Fruit fly (Drosophila melanogaster) whole organism, embryonic: Measurements from ENCODE around the gene vih.

Experiments used
- Awh ChIP-seq: fragments of 200-800 bp; sonication (Bioruptor generic); IDR thresholded peaks from 2 replicates; pipeline ENCODE4, ENCODE4 v1.3.6; 2022; ENCODE audit warnings: missing biosample characterization, missing genetic modification characterization
- Bteb2 ChIP-seq: fragments of 200-800 bp; sonication (Bioruptor generic); optimal IDR thresholded peaks from 2 replicates; lab custom pipeline; 2016; ENCODE audit warnings: missing biosample characterization, missing genetic modification characterization
- CG10321 ChIP-seq: fragments of 200-800 bp; sonication (Bioruptor generic); IDR thresholded peaks from 2 replicates; pipeline ENCODE4 v1.3.6; 2022; ENCODE audit warnings: missing biosample characterization, missing genetic modification characterization
- CG11093 ChIP-seq: fragments of 200-800 bp; sonication (Bioruptor generic); IDR thresholded peaks from 3 replicates; pipeline ENCODE4 v1.3.6; 2022; ENCODE audit warnings: missing biosample characterization, missing genetic modification characterization
- CG11456 ChIP-seq: fragments of 200-800 bp; sonication (Bioruptor generic); IDR thresholded peaks from 3 replicates; pipeline ENCODE4 v1.3.6; 2022; ENCODE audit warnings: missing biosample characterization, missing genetic modification characterization
- CG11723 ChIP-seq: fragments of 200-800 bp; sonication (Bioruptor generic); optimal IDR thresholded peaks from 2 replicates; lab custom pipeline; 2017; ENCODE audit warnings: missing biosample characterization, mild to moderate bottlenecking, missing genetic modification characterization
- CG12104 ChIP-seq: fragments of 200-800 bp; sonication (Bioruptor generic); optimal IDR thresholded peaks from 3 replicates; lab custom pipeline; 2016; ENCODE audit warnings: missing biosample characterization, missing genetic modification characterization
- CG14710 ChIP-seq: fragments of 200-800 bp; sonication (Bioruptor generic); optimal IDR thresholded peaks from 3 replicates; lab custom pipeline; 2019; ENCODE audit warnings: missing biosample characterization, mild to moderate bottlenecking, missing genetic modification characterization, moderate library complexity
- CG1529 ChIP-seq: fragments of 200-800 bp; sonication (Bioruptor generic); optimal IDR thresholded peaks from 3 replicates; lab custom pipeline; 2018; ENCODE audit warnings: missing biosample characterization, missing genetic modification characterization
- CG17328 ChIP-seq: fragments of 200-800 bp; sonication (Bioruptor generic); IDR thresholded peaks from 2 replicates; pipeline ENCODE4 v1.3.6; 2022; ENCODE audit warnings: missing biosample characterization, missing genetic modification characterization
- CG30431 ChIP-seq: fragments of 200-800 bp; sonication (Bioruptor generic); optimal IDR thresholded peaks from 2 replicates; lab custom pipeline; 2017; ENCODE audit warnings: missing biosample characterization, missing genetic modification characterization
- CG4328 ChIP-seq: fragments of 200-800 bp; sonication (Bioruptor generic); optimal IDR thresholded peaks from 3 replicates; lab custom pipeline; 2017; ENCODE audit warnings: missing biosample characterization, missing genetic modification reagents, missing genetic modification characterization
- CG6254 ChIP-seq: fragments of 200-800 bp; sonication (Bioruptor generic); optimal IDR thresholded peaks from 3 replicates; lab custom pipeline; 2017; ENCODE audit warnings: mild to moderate bottlenecking, missing biosample characterization, missing genetic modification reagents, missing genetic modification characterization
- CG6272 ChIP-seq: fragments of 200-800 bp; sonication (Bioruptor generic); IDR thresholded peaks from 2 replicates; pipeline ENCODE4 v1.3.6; 2022; ENCODE audit warnings: missing biosample characterization, missing genetic modification characterization
- CG6813 ChIP-seq: fragments of 200-800 bp; sonication (Bioruptor generic); optimal IDR thresholded peaks from 2 replicates; lab custom pipeline; 2017; ENCODE audit warnings: missing biosample characterization, missing genetic modification characterization, mild to moderate bottlenecking, moderate library complexity, missing genetic modification reagents
- CG6854 ChIP-seq: fragments of 200-800 bp; sonication (Bioruptor generic); optimal IDR thresholded peaks from 3 replicates; lab custom pipeline; 2017; ENCODE audit warnings: missing biosample characterization, mild to moderate bottlenecking, missing genetic modification characterization
- CG7987 ChIP-seq: fragments of 200-800 bp; sonication (Bioruptor generic); optimal IDR thresholded peaks from 2 replicates; lab custom pipeline; 2018; ENCODE audit warnings: missing biosample characterization, mild to moderate bottlenecking, missing genetic modification characterization, moderate library complexity
- CG8478 ChIP-seq: fragments of >200 bp; optimal IDR thresholded peaks from 2 replicates; lab custom pipeline; 2018
- CG8924 ChIP-seq: fragments of 200-800 bp; optimal IDR thresholded peaks from 3 replicates; lab custom pipeline; 2019; ENCODE audit warnings: missing biosample characterization, mild to moderate bottlenecking, missing genetic modification characterization, moderate library complexity
- CG9437 ChIP-seq: fragments of 200-800 bp; sonication (Bioruptor generic); optimal IDR thresholded peaks from 2 replicates; lab custom pipeline; 2018; ENCODE audit warnings: missing biosample characterization, mild to moderate bottlenecking, missing genetic modification characterization
- Dip2 ChIP-seq: fragments of 200-800 bp; sonication (Bioruptor generic); IDR thresholded peaks from 2 replicates; pipeline ENCODE4 v1.3.6; 2022; ENCODE audit warnings: missing biosample characterization, missing genetic modification characterization
- ERR ChIP-seq: fragments of 200-800 bp; sonication (Bioruptor generic); optimal IDR thresholded peaks from 2 replicates; lab custom pipeline; 2016; ENCODE audit warnings: missing biosample characterization, missing genetic modification characterization
- Elba2 ChIP-seq: fragments of 200-800 bp; sonication (Bioruptor generic); optimal IDR thresholded peaks from 3 replicates; lab custom pipeline; 2016; ENCODE audit warnings: missing biosample characterization, missing genetic modification characterization
- HmgD ChIP-seq: fragments of 200-800 bp; sonication (Bioruptor generic); optimal IDR thresholded peaks from 3 replicates; lab custom pipeline; 2016; ENCODE audit warnings: missing biosample characterization, missing genetic modification characterization
- Hmx ChIP-seq: fragments of 200-800 bp; sonication (Bioruptor generic); optimal IDR thresholded peaks from 2 replicates; lab custom pipeline; 2016; ENCODE audit warnings: missing biosample characterization, missing genetic modification characterization
- Hsf ChIP-seq: fragments of 200-800 bp; sonication (Bioruptor generic); optimal IDR thresholded peaks from 3 replicates; lab custom pipeline; 2016; ENCODE audit warnings: missing biosample characterization, missing genetic modification characterization
- MBD-R2 ChIP-seq: fragments of 200-800 bp; sonication (Bioruptor generic); IDR thresholded peaks from 2 replicates; pipeline ENCODE4 v1.3.6; 2022; ENCODE audit warnings: missing biosample characterization, missing genetic modification characterization
- MTF-1 ChIP-seq: fragments of 200-800 bp; sonication (Bioruptor generic); optimal IDR thresholded peaks from 2 replicates; lab custom pipeline; 2018; ENCODE audit warnings: missing biosample characterization, mild to moderate bottlenecking, missing genetic modification characterization, borderline replicate concordance
- Mad ChIP-seq: fragments of 200-800 bp; sonication (Bioruptor generic); optimal IDR thresholded peaks from 2 replicates; lab custom pipeline; 2016; ENCODE audit warnings: missing biosample characterization, missing genetic modification characterization
- Neu2 ChIP-seq: fragments of 200-800 bp; sonication (Bioruptor generic); optimal IDR thresholded peaks from 3 replicates; lab custom pipeline; 2016; ENCODE audit warnings: missing biosample characterization, missing genetic modification characterization, borderline replicate concordance
- Optix ChIP-seq: fragments of 200-800 bp; sonication (Bioruptor generic); IDR thresholded peaks from 3 replicates; pipeline ENCODE4 v1.3.6; 2022; ENCODE audit warnings: missing biosample characterization, missing genetic modification characterization
- al ChIP-seq: fragments of 200-800 bp; sonication (Bioruptor generic); IDR thresholded peaks from 2 replicates; pipeline ENCODE4 v1.3.6; 2022; ENCODE audit warnings: missing biosample characterization, missing genetic modification characterization
- corto ChIP-seq: fragments of 200-800 bp; sonication (Bioruptor generic); optimal IDR thresholded peaks from 2 replicates; lab custom pipeline; 2016; ENCODE audit warnings: missing biosample characterization, mild to moderate bottlenecking, missing genetic modification characterization, moderate library complexity
- cwo ChIP-seq: fragments of 200-800 bp; sonication (Bioruptor generic); optimal IDR thresholded peaks from 3 replicates; lab custom pipeline; 2017; ENCODE audit warnings: missing biosample characterization, missing genetic modification characterization, mild to moderate bottlenecking, moderate library complexity, missing genetic modification reagents
- en ChIP-seq: fragments of 200-800 bp; sonication (Bioruptor generic); optimal IDR thresholded peaks from 2 replicates; lab custom pipeline; 2016; ENCODE audit warnings: missing biosample characterization, missing genetic modification characterization
- gro ChIP-seq: fragments of 200-800 bp; sonication (Bioruptor generic); optimal IDR thresholded peaks from 2 replicates; lab custom pipeline; 2016; ENCODE audit warnings: missing biosample characterization, missing genetic modification characterization
- hth ChIP-seq: fragments of >200 bp; optimal IDR thresholded peaks from 2 replicates; lab custom pipeline; 2017; ENCODE audit warnings: inconsistent platforms
- lov ChIP-seq, 2 experiments: fragments of 200-800 bp in 1 of 2; fragments of >200 bp in 1 of 2; sonication (Bioruptor generic) in 1 of 2; IDR thresholded peaks in 1 of 2; optimal IDR thresholded peaks in 1 of 2; 2 replicates in 1 of 2; 3 replicates in 1 of 2; pipeline versions ENCODE4 v1.3.6 to Lab custom; 2017 to 2022; ENCODE audit warnings: missing biosample characterization in 1 of 2, missing genetic modification characterization in 1 of 2
- maf-S ChIP-seq: fragments of 200-800 bp; sonication (Bioruptor generic); optimal IDR thresholded peaks from 2 replicates; lab custom pipeline; 2016; ENCODE audit warnings: missing biosample characterization, missing genetic modification characterization
- otp ChIP-seq: fragments of 200-800 bp; sonication (Bioruptor generic); IDR thresholded peaks from 3 replicates; pipeline ENCODE4, ENCODE4 v1.3.6; 2022; ENCODE audit warnings: missing biosample characterization, missing genetic modification characterization
- pan ChIP-seq, 4 experiments: fragments of >200 bp in 3 of 4; fragments of 200-800 bp in 1 of 4; sonication (Bioruptor generic) in 1 of 4; optimal IDR thresholded peaks in 3 of 4; IDR thresholded peaks in 1 of 4; 2 replicates each; pipeline versions ENCODE4 v1.3.6 to Lab custom; 2017 to 2022; ENCODE audit warnings: missing biosample characterization in 2 of 4, missing genetic modification characterization in 2 of 4, mixed read lengths in 1 of 4
- pho ChIP-seq: fragments of 200-800 bp; sonication (Bioruptor generic); optimal IDR thresholded peaks from 2 replicates; lab custom pipeline; 2016; ENCODE audit warnings: missing biosample characterization, missing genetic modification characterization
- phol ChIP-seq: fragments of 200-800 bp; sonication (Bioruptor generic); optimal IDR thresholded peaks from 3 replicates; lab custom pipeline; 2018; ENCODE audit warnings: missing biosample characterization, mild to moderate bottlenecking, missing genetic modification characterization, moderate library complexity
- pros ChIP-seq: fragments of 200-800 bp; sonication (Bioruptor generic); optimal IDR thresholded peaks from 3 replicates; lab custom pipeline; 2019; ENCODE audit warnings: missing biosample characterization, mild to moderate bottlenecking, missing genetic modification characterization, moderate library complexity
- pum ChIP-seq: fragments of 200-800 bp; sonication (Bioruptor generic); optimal IDR thresholded peaks from 2 replicates; lab custom pipeline; 2016; ENCODE audit warnings: missing biosample characterization, missing genetic modification characterization
- slou ChIP-seq: fragments of 200-800 bp; sonication (Bioruptor generic); optimal IDR thresholded peaks from 3 replicates; lab custom pipeline; 2016; ENCODE audit warnings: missing biosample characterization, missing genetic modification characterization
- so ChIP-seq: fragments of 200-800 bp; sonication (Bioruptor generic); IDR thresholded peaks from 3 replicates; pipeline ENCODE4 v1.3.6; 2022; ENCODE audit warnings: missing biosample characterization, missing genetic modification characterization
- trh ChIP-seq: fragments of 200-800 bp; sonication (Bioruptor generic); optimal IDR thresholded peaks from 2 replicates; lab custom pipeline; 2016; ENCODE audit warnings: missing biosample characterization, missing genetic modification characterization
- tx ChIP-seq: fragments of 200-800 bp; sonication (Bioruptor generic); optimal IDR thresholded peaks from 2 replicates; lab custom pipeline; 2016; ENCODE audit warnings: missing biosample characterization, missing genetic modification characterization
- zen2 ChIP-seq: fragments of 200-800 bp; sonication (Bioruptor generic); IDR thresholded peaks from 3 replicates; pipeline ENCODE4 v1.3.6; 2022; ENCODE audit warnings: missing biosample characterization, missing genetic modification characterization; ENCODE audit not compliant: partially characterized antibody

vih gene

dm6 chr3L:12526433-12527113 lies 22.5 kb downstream of the vih start, which contains the start of gene eIF2beta (continued):
- TF ChIP-seq CG6813 (GFP tag; lab: Kevin White, UChicago) (peak; percentile 38), gro (GFP tag; lab: Kevin White, UChicago) (peak; percentile 12), Awh (GFP tag; lab: Robert Waterston, UW) (no peak), CG6854 (GFP tag; lab: Kevin White, UChicago) (peak; percentile 38), CG30431 (GFP tag; lab: Kevin White, UChicago) (no peak), hth (no peak), zen2 (GFP tag; lab: Robert Waterston, UW) (no peak), cwo (GFP tag; lab: Kevin White, UChicago) (no peak), Elba2 (GFP tag; lab: Kevin White, UChicago) (no peak), CG6254 (GFP tag; lab: Kevin White, UChicago) (peak; percentile 80), CG1529 (GFP tag; lab: Kevin White, UChicago) (peak; percentile 7), Bteb2 (GFP tag; lab: Kevin White, UChicago) (no peak), so (GFP tag; lab: Robert Waterston, UW) (0 out of 3 replicates have a peak, but pooled peaks have one; percentile 35), tx (GFP tag; lab: Kevin White, UChicago) (no peak), CG8478 (lab: Kevin White, UChicago) (no peak), Hmx (GFP tag; lab: Kevin White, UChicago) (no peak), trh (GFP tag; lab: Kevin White, UChicago) (no peak), CG11456 (GFP tag; lab: Robert Waterston, UW) (0 out of 3 replicates have a peak, but pooled peaks have one; percentile 41), pho (GFP tag; lab: Kevin White, UChicago) (no peak), CG12104 (no peak), MTF-1 (GFP tag; lab: Kevin White, UChicago) (peak; percentile 79), Optix (no peak), Dip2 (GFP tag; lab: Robert Waterston, UW) (no peak), CG11093 (no peak), HmgD (GFP tag; lab: Kevin White, UChicago) (no peak), CG9437 (GFP tag; lab: Kevin White, UChicago) (no peak), ERR (GFP tag; lab: Kevin White, UChicago) (no peak), en (GFP tag; lab: Kevin White, UChicago) (no peak), phol (tag; lab: Kevin White, UChicago) (peak; percentile 5), MBD-R2 (GFP tag; lab: Robert Waterston, UW) (peak; percentile 37; the same call in 1 of the 2 replicates), Neu2 (GFP tag; lab: Kevin White, UChicago) (no peak), al (GFP tag; lab: Robert Waterston, UW) (no peak), CG7987 (peak; percentile 76), Mad (GFP tag; lab: Kevin White, UChicago) (no peak), CG4328 (no peak), CG6272 (no peak), pros (GFP tag; lab: Kevin White, UChicago) (no peak), otp (GFP tag; lab: Robert Waterston, UW) (no peak), CG8924 (peak; percentile 57), pum (GFP tag; lab: Kevin White, UChicago) (no peak), corto (no peak), CG14710 (tag; lab: Kevin White, UChicago) (peak; percentile 64), maf-S (GFP tag; lab: Kevin White, UChicago) (no peak), CG10321 (GFP tag; lab: Robert Waterston, UW) (no peak), lov (optimal IDR thresholded peaks at IDR 0.05; lab: Kevin White, UChicago) (no peak), lov (GFP tag; IDR thresholded peaks at IDR 0.05; lab: Robert Waterston, UW) (no peak; the same call in 2 of the 3 replicates), slou (GFP tag; lab: Kevin White, UChicago) (no peak), CG11723 (peak; percentile 22), CG17328 (GFP tag; lab: Robert Waterston, UW) (0 out of 2 replicates have a peak, but pooled peaks have one; percentile 22), pan (optimal IDR thresholded peaks at IDR 0.05; lab: Kevin White, UChicago) (no peak), pan (GFP tag; optimal IDR thresholded peaks at IDR 0.05 in 1 of 2, IDR thresholded peaks at IDR 0.05 in 1 of 2) (peak in 1 of 2 experiments; percentile 48), Hsf (GFP tag; lab: Kevin White, UChicago) (peak; percentile 45)
